Worm (Caenorhabditis elegans) whole organism, young adult: ENCODE data around the gene T23G5.3.

Experiments used
- B0336.3 ChIP-seq: fragments of 200-800 bp; sonication (Bioruptor generic); IDR thresholded peaks from 2 replicates; pipeline ENCODE4 v1.3.6; 2022; ENCODE audit warnings: missing genetic modification characterization, missing compliant biosample characterization
- Y56A3A.18 ChIP-seq: fragments of 200-800 bp; sonication (Bioruptor generic); IDR thresholded peaks from 2 replicates; pipeline ENCODE4 v1.3.6; 2022; ENCODE audit warnings: missing genetic modification reagents, missing genetic modification characterization, missing compliant biosample characterization
- ama-1 ChIP-seq, 3 experiments: fragments of 150-350 bp in 1 of 3; sonication (generic microtip) in 2 of 3; optimal IDR thresholded peaks; 2 replicates each; lab custom pipeline; 2014 to 2018; ENCODE audit warnings: missing biosample characterization in 2 of 3, missing genetic modification characterization in 2 of 3, missing genetic modification reagents in 2 of 3
- aptf-2 ChIP-seq: fragments of 200-800 bp; sonication (Bioruptor generic); conservative IDR thresholded peaks from 2 replicates; pipeline ENCODE4 v1.3.6; 2022; ENCODE audit warnings: missing genetic modification reagents, missing genetic modification characterization, missing compliant biosample characterization
- sptf-2 ChIP-seq: fragments of 200-800 bp; sonication (Bioruptor generic); optimal IDR thresholded peaks from 2 replicates; lab custom pipeline; 2018; ENCODE audit warnings: mild to moderate bottlenecking, missing genetic modification characterization, missing compliant biosample characterization
- ztf-22 ChIP-seq: fragments of 200-800 bp; sonication (Bioruptor generic); optimal IDR thresholded peaks from 2 replicates; lab custom pipeline; 2018; ENCODE audit warnings: mild to moderate bottlenecking, missing genetic modification characterization, moderate library complexity, missing compliant biosample characterization

DNA sequence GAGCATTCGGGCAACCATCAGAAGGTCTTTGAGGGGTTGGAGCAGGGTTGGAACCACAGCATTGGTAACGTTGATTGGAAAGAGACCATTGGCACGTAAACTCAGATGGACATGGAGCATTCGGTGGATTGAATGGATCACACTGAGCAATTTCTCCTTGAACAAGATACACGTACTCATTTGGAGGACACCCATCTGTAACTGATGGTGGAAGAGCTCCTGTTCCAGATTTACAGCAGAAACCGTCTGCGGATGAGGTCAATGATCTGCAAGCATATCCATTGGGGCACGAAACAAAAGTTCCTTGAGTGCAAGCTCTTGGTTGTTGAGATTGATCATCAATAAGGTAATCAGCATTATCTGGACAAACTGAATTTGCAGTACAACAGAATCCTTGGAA is 29.1 kb downstream of the T23G5.3 start:
- no peak for TF ChIP-seq ama-1 (optimal IDR thresholded peaks at IDR 0.05; lab: Kevin White, UChicago)
- TF ChIP-seq ama-1 (GFP tag; optimal IDR thresholded peaks at IDR 0.05; lab: Kevin White, UChicago): no peak
- no peak for TF ChIP-seq ztf-22
- no peak for TF ChIP-seq B0336.3 (GFP tag; lab: Robert Waterston, UW)
- no peak for TF ChIP-seq Y56A3A.18
- no peak for TF ChIP-seq aptf-2 (GFP tag; lab: Robert Waterston, UW)
- no peak for TF ChIP-seq sptf-2 (GFP tag; lab: Kevin White, UChicago)
